Worm (Caenorhabditis elegans): ENCODE measurements around the gene cpt-3.

cpt-3 gene

DNA sequence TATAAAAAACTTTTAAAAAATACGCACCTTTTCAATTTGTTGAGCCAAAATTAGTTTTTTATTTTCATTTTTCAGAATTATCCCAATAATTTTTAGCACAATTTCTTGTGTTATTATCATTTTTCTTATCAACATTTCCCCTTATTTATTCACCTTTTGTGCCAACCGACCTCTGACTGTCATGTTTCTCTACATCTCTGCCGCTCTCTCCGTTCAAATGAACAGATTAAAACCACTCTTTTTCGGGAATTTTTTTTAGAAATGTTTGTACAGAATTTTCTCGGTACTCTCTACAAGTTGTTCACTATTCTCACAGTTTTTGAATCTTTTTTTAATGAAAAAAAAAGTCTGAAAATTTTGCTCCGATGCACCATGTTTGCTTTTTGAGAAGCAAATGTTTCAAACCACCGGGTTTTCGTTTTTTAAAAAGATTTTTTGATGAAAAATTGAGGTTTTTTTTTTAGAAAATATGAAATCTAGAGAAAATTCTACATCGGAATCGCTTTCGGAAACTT is 41.1 kb downstream of the cpt-3 start, which contains the start of gene frl-1:
frl-1 (plus strand) TSS at position 465 of the 515 bp plus-strand sequence.
- TF ChIP-seq flt-1 (GFP tag; IDR thresholded peaks at IDR 0.05): no peak
- TF ChIP-seq aly-1 (tag; optimal IDR thresholded peaks at IDR 0.05): no peak
- no peak for TF ChIP-seq scrt-1 (GFP tag; IDR thresholded peaks at IDR 0.05)

- TF ChIP-seq hmg-4 (GFP tag; optimal IDR thresholded peaks at IDR 0.05) (no peak), ceh-36 (tag; optimal IDR thresholded peaks at IDR 0.05) (peak; percentile 14)
Observed at ce11 chrIII:2125936-2126335, 43.3 kb downstream of the cpt-3 start.

- no peak for TF ChIP-seq tbx-37 (GFP tag; conservative IDR thresholded peaks at IDR 0.05)
- TF ChIP-seq B0310.2 (tag; optimal IDR thresholded peaks at IDR 0.05): no peak
- no peak for TF ChIP-seq pes-1 (GFP tag; IDR thresholded peaks at IDR 0.05)
- no peak for TF ChIP-seq tra-4 (tag; optimal IDR thresholded peaks at IDR 0.05)
- no peak for TF ChIP-seq ceh-36 (tag; optimal IDR thresholded peaks at IDR 0.05)
- no peak for TF ChIP-seq scrt-1 (GFP tag; IDR thresholded peaks at IDR 0.05)
- no peak for TF ChIP-seq ama-1 (optimal IDR thresholded peaks at IDR 0.05)
- no peak for TF ChIP-seq aly-1 (tag; optimal IDR thresholded peaks at IDR 0.05)
- no peak for TF ChIP-seq ceh-13 (GFP tag; optimal IDR thresholded peaks at IDR 0.05)
- no peak for TF ChIP-seq hmg-4 (GFP tag; optimal IDR thresholded peaks at IDR 0.05)
- no peak for TF ChIP-seq hnd-1 (tag; optimal IDR thresholded peaks at IDR 0.05)
- no peak for TF ChIP-seq sea-1 (GFP tag; conservative IDR thresholded peaks at IDR 0.05)
- no peak for TF ChIP-seq tbx-11 (GFP tag; IDR thresholded peaks at IDR 0.05)
- TF ChIP-seq hmbx-1 (tag; optimal IDR thresholded peaks at IDR 0.05): no peak
- no peak for TF ChIP-seq flt-1 (GFP tag; IDR thresholded peaks at IDR 0.05)
- TF ChIP-seq F13C5.2 (tag; optimal IDR thresholded peaks at IDR 0.05): no peak
- no peak for TF ChIP-seq ets-7 (tag; optimal IDR thresholded peaks at IDR 0.05)
Observed at ce11 chrIII:2129377-2129776, 46.8 kb downstream of the cpt-3 start.

- TF ChIP-seq B0310.2 (tag; optimal IDR thresholded peaks at IDR 0.05) (no peak), scrt-1 (GFP tag; IDR thresholded peaks at IDR 0.05) (no peak), F13C5.2 (tag; optimal IDR thresholded peaks at IDR 0.05) (no peak), pes-1 (GFP tag; IDR thresholded peaks at IDR 0.05) (no peak), flt-1 (GFP tag; IDR thresholded peaks at IDR 0.05) (no peak), hmg-4 (GFP tag; optimal IDR thresholded peaks at IDR 0.05) (no peak), ceh-36 (tag; optimal IDR thresholded peaks at IDR 0.05) (no peak), hnd-1 (tag; optimal IDR thresholded peaks at IDR 0.05) (no peak), tra-4 (tag; optimal IDR thresholded peaks at IDR 0.05) (no peak), aly-1 (tag; optimal IDR thresholded peaks at IDR 0.05) (no peak), sea-1 (GFP tag; conservative IDR thresholded peaks at IDR 0.05) (no peak)
Observed at ce11 chrIII:2129991-2130390, 47.4 kb downstream of the cpt-3 start.

DNA sequence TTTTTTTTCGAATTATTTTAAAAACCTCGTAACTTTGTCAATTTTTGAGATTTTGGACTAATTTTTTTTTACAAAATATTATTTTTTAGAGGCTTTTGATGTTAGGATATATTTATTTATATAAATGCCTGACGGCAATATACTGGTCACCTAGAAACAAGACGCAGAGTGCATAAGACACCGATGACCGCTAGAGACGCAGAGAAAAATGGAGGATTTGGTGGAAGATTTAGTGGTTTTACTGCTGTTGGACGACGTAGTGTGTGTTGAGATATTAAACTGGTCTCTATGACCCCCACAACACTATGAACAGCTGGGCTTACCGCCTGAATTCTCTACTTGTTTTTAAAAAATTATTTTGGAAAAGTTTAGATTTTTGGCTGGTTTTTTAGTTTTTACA is 49.4 kb downstream of the cpt-3 start:
- TF ChIP-seq F13C5.2 (tag; optimal IDR thresholded peaks at IDR 0.05): no peak
- no peak for TF ChIP-seq ets-7 (tag; optimal IDR thresholded peaks at IDR 0.05)
- TF ChIP-seq hnd-1 (tag; optimal IDR thresholded peaks at IDR 0.05): no peak
- TF ChIP-seq scrt-1 (GFP tag; IDR thresholded peaks at IDR 0.05): no peak
- no peak for TF ChIP-seq ama-1 (optimal IDR thresholded peaks at IDR 0.05)
- TF ChIP-seq pes-1 (GFP tag; IDR thresholded peaks at IDR 0.05): no peak
- TF ChIP-seq hmbx-1 (tag; optimal IDR thresholded peaks at IDR 0.05): no peak
- TF ChIP-seq ceh-36 (tag; optimal IDR thresholded peaks at IDR 0.05): no peak
- no peak for TF ChIP-seq flt-1 (GFP tag; IDR thresholded peaks at IDR 0.05)
- TF ChIP-seq B0310.2 (tag; optimal IDR thresholded peaks at IDR 0.05): no peak
- no peak for TF ChIP-seq ceh-13 (GFP tag; optimal IDR thresholded peaks at IDR 0.05)
- TF ChIP-seq aly-1 (tag; optimal IDR thresholded peaks at IDR 0.05): no peak
- TF ChIP-seq tra-4 (tag; optimal IDR thresholded peaks at IDR 0.05): no peak
- TF ChIP-seq tbx-11 (GFP tag; IDR thresholded peaks at IDR 0.05): no peak
- TF ChIP-seq hmg-4 (GFP tag; optimal IDR thresholded peaks at IDR 0.05): no peak
- no peak for TF ChIP-seq sea-1 (GFP tag; conservative IDR thresholded peaks at IDR 0.05)
- no peak for TF ChIP-seq tbx-37 (GFP tag; conservative IDR thresholded peaks at IDR 0.05)

DNA sequence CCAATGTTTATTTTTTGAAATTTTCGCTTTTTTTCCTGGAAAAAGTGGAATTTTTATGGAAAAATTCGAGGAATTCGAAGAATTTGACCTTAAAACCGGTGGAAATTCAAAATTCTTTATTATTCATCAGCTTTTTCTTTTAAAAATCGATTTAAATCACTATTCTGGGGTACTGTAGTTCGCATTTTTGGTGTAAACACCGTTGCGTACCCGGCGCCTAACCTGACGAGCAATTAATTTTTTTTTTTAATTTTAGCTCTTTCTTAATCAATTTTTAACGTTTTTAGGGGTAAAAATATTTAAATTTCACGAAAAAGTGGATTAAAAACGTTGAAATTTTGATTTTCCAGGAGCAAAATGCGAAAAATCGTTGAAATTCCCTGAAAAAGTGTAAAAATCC is 51.3 kb downstream of the cpt-3 start:
- TF ChIP-seq ceh-36 (tag; optimal IDR thresholded peaks at IDR 0.05) (no peak), ceh-13 (GFP tag; optimal IDR thresholded peaks at IDR 0.05) (no peak), sea-1 (GFP tag; conservative IDR thresholded peaks at IDR 0.05) (no peak), aly-1 (tag; optimal IDR thresholded peaks at IDR 0.05) (no peak), F13C5.2 (tag; optimal IDR thresholded peaks at IDR 0.05) (no peak)

- TF ChIP-seq hnd-1 (tag; optimal IDR thresholded peaks at IDR 0.05): no peak
- no peak for TF ChIP-seq tbx-37 (GFP tag; conservative IDR thresholded peaks at IDR 0.05)
- no peak for TF ChIP-seq hmbx-1 (tag; optimal IDR thresholded peaks at IDR 0.05)
- no peak for TF ChIP-seq aly-1 (tag; optimal IDR thresholded peaks at IDR 0.05)
- TF ChIP-seq tbx-11 (GFP tag; IDR thresholded peaks at IDR 0.05): no peak
- no peak for TF ChIP-seq hmg-4 (GFP tag; optimal IDR thresholded peaks at IDR 0.05)
- no peak for TF ChIP-seq F13C5.2 (tag; optimal IDR thresholded peaks at IDR 0.05)
- TF ChIP-seq ama-1 (optimal IDR thresholded peaks at IDR 0.05): no peak
- no peak for TF ChIP-seq scrt-1 (GFP tag; IDR thresholded peaks at IDR 0.05)
- TF ChIP-seq sea-1 (GFP tag; conservative IDR thresholded peaks at IDR 0.05): no peak
- no peak for TF ChIP-seq ets-7 (tag; optimal IDR thresholded peaks at IDR 0.05)
- TF ChIP-seq pes-1 (GFP tag; IDR thresholded peaks at IDR 0.05): no peak
- no peak for TF ChIP-seq ceh-13 (GFP tag; optimal IDR thresholded peaks at IDR 0.05)
- TF ChIP-seq B0310.2 (tag; optimal IDR thresholded peaks at IDR 0.05): no peak
- TF ChIP-seq tra-4 (tag; optimal IDR thresholded peaks at IDR 0.05): no peak
Observed at ce11 chrIII:2137490-2137889, 54.9 kb downstream of the cpt-3 start.

Measured in whole organism, early embryonic.